Fruit fly (Drosophila melanogaster): ENCODE results near the gene Ufl1.

The Ufl1 gene

DNA sequence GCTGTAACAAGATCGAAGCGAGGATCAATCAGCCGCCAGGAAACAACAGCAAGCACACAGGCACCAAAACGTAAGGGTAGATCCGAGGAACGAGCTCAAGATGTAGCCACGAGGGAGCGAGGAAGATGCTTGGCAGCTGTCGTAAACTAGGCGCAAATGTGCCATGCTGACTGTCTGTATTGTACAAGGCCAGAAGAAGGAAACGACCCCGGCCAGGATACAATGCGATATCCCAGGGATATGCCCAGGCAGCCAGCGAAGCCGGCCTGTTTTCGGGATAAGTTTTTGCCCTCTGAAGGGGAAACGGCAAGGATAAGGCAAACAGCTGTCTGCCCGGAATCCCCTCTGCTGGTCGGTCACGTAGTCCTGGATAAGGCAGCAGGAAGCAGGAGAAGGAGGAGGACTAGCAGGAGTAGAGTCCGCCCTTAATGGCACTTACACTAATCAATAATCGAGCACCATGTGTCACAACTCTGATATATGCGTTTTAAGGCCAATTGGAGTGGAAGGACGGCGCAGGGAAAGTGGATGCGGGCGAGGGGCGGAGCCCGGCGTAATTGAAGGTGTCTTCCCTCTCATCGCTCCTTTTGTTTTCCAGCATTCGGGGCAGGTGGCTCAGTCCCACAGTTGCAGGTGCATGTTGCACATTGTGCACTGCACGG lies 31.4 kb upstream of the Ufl1 start:
- TF ChIP-seq esn (GFP tag; optimal IDR thresholded peaks at IDR 0.05) (no peak), Sox102F (GFP tag; optimal IDR thresholded peaks at IDR 0.05) (no peak), pdm3 (GFP tag; optimal IDR thresholded peaks at IDR 0.05) (no peak)

DNA sequence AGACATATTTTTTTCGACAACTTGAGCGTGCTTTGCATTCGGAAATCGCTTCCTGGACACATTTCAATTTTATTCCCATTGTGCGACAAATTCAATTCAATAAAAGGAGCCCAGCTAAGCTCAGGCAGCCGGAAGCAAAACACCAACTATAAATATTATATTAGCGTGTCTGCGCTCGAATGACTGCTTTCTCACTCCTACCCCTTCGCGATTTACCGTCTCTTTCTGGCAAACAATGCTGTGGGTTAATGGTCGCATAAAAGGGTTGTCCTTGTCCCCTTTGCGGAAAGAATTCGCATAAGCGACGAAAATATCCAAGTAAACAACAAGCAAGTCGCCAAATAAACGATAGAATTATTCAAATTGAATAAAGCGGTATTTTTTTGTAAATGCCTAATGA lies 30.1 kb upstream of the Ufl1 start:
- TF ChIP-seq svp (GFP tag) (peak; percentile 14), Sox15 (GFP tag; optimal IDR thresholded peaks at IDR 0.05) (no peak)

DNA sequence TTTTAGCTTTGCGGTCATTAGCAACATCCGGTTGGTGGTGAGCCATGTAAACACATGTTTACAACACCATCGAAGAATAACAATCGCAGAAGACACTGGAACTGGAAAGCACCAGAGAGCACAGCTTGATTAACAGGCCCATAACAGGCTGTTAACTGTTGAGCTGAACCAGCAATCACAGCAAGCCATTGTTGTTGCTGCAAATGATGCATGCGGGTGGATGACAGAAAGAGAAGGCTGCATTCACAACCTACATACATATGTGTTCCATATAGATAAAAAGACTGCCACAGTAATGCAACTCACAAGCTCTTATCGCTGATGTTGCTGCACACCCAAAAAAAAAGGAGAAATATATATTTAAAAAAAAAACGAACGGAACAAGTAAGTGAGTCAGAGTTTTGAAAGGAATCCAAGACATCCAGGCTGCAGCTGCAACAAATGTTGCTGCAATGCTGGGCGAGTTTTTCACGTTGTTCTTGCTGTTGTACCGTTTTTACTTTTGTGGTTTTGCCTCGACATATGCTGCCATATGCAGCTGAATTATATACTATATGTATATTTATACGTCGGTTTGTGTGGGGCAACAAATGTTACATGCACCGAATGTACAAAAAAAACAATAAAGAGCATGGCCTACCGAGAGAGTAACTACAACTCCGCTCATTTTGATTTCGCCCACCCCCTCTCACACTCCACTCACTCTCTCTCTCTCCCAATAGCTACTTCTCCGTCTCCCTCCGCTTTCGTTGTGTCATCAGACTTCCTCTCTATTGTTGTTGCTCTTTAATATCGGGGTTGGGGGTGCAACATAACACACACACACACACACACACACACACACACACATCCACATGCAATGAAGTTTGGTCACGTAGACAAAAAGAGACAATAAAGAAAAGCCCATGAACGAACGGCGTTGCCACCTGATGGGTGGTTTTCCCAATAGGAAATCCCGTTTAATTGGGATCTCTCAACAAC lies 28.9 kb upstream of the Ufl1 start:
- no peak for TF ChIP-seq CG6792 (GFP tag; optimal IDR thresholded peaks at IDR 0.05)
- peak; percentile 6 for TF ChIP-seq CG16779 (tag; optimal IDR thresholded peaks at IDR 0.05)
- TF ChIP-seq fd59A (GFP tag; optimal IDR thresholded peaks at IDR 0.05) = no peak
- 0 out of 3 replicates have a peak, but pooled peaks have one; percentile 29 for TF ChIP-seq eg (GFP tag; IDR thresholded peaks at IDR 0.05)
- peak; percentile 64 for TF ChIP-seq Lpt (GFP tag; optimal IDR thresholded peaks at IDR 0.05)
- peak; percentile 16 for TF ChIP-seq CG3919 (GFP tag; optimal IDR thresholded peaks at IDR 0.05)
- TF ChIP-seq CG6808 (GFP tag; optimal IDR thresholded peaks at IDR 0.05) = peak; percentile 43
- TF ChIP-seq CG8632 (GFP tag; optimal IDR thresholded peaks at IDR 0.05) = no peak
- no peak for TF ChIP-seq Hr38 (GFP tag; optimal IDR thresholded peaks at IDR 0.05)
- TF ChIP-seq CG15336 (GFP tag; IDR thresholded peaks at IDR 0.05) = peak; percentile 53; the same call in 1 of the 2 replicates
- peak; percentile 23 for TF ChIP-seq Ets96B (tag; optimal IDR thresholded peaks at IDR 0.05)
- TF ChIP-seq CG6854 (GFP tag; optimal IDR thresholded peaks at IDR 0.05) = peak; percentile 8
- no peak for TF ChIP-seq CG4318 (GFP tag; optimal IDR thresholded peaks at IDR 0.05)
- peak; percentile 60 for TF ChIP-seq svp (GFP tag)
- TF ChIP-seq CG1621 (tag; optimal IDR thresholded peaks at IDR 0.05) = peak; percentile 24
- no peak for TF ChIP-seq CG31627 (GFP tag; optimal IDR thresholded peaks at IDR 0.05)
- TF ChIP-seq fkh (GFP tag; optimal IDR thresholded peaks at IDR 0.05) = peak; percentile 78
- TF ChIP-seq ss (GFP tag; optimal IDR thresholded peaks at IDR 0.05) = peak; percentile 40 to 57
- no peak for TF ChIP-seq Ets21C (GFP tag; optimal IDR thresholded peaks at IDR 0.05)
- peak; percentile 73 for TF ChIP-seq dsx (GFP tag; optimal IDR thresholded peaks at IDR 0.05; ENCODE audit: poor library complexity, severe bottlenecking)
- peak; percentile 24 for TF ChIP-seq CG9139 (GFP tag; optimal IDR thresholded peaks at IDR 0.05)
- peak; percentile 5 for TF ChIP-seq net (GFP tag; optimal IDR thresholded peaks at IDR 0.05)
- TF ChIP-seq vri (GFP tag; optimal IDR thresholded peaks at IDR 0.05) = peak; percentile 8
- TF ChIP-seq Sox102F (GFP tag; optimal IDR thresholded peaks at IDR 0.05) = peak; percentile 11
- TF ChIP-seq Eip93F (GFP tag; optimal IDR thresholded peaks at IDR 0.05) = peak; percentile 78
- TF ChIP-seq acj6 (GFP tag; optimal IDR thresholded peaks at IDR 0.05) = no peak
- no peak for TF ChIP-seq fd85E (GFP tag; optimal IDR thresholded peaks at IDR 0.05)
- TF ChIP-seq Eip78C (GFP tag) = peak; percentile 75
- no peak for TF ChIP-seq CG32006 (GFP tag; optimal IDR thresholded peaks at IDR 0.05)
- TF ChIP-seq CG6163 (GFP tag; IDR thresholded peaks at IDR 0.05) = peak; percentile 44; the same call in 2 of the 3 replicates
- TF ChIP-seq CG8119 (GFP tag; IDR thresholded peaks at IDR 0.05) = peak; percentile 41; the same call in 2 of the 3 replicates

DNA sequence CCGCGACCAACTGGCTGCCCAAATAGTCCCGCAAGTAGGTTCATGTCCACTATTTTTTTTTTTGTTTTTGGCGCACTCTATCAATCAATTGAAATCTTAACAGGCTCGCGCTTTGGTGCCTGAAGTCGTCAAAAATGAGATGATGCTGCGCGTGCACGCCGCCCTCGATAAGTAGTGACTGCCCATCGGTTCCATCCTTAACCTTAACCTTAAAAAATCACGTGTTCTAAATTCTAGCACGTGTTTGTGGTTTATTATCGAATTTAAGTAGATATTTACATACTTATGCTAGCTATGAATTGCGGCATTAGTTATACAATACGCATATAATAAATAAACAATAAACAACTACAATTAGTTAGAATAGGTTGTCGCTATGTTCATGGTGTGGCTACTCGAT lies 20.1 kb upstream of the Ufl1 start:
- no peak for TF ChIP-seq svp (GFP tag)
- TF ChIP-seq CG3032 (tag; optimal IDR thresholded peaks at IDR 0.05) = no peak
- TF ChIP-seq cyc (GFP tag; optimal IDR thresholded peaks at IDR 0.05) = no peak
- TF ChIP-seq CG6854 (GFP tag; optimal IDR thresholded peaks at IDR 0.05) = no peak
- TF ChIP-seq Hr4 (GFP tag; optimal IDR thresholded peaks at IDR 0.05) = no peak
- no peak for TF ChIP-seq vri (GFP tag; optimal IDR thresholded peaks at IDR 0.05)
- TF ChIP-seq Eip93F (GFP tag; optimal IDR thresholded peaks at IDR 0.05) = no peak

Measured in whole organism, prepupa.